Worm (Caenorhabditis elegans) whole organism, L3 larva: ENCODE data around the gene srg-5.

Experiments
- aly-2 ChIP-seq: fragments of 150-350 bp; optimal IDR thresholded peaks from 2 replicates; lab custom pipeline; 2014; ENCODE audit warnings: missing biosample characterization, missing genetic modification characterization
- elt-1 ChIP-seq: fragments of 150-350 bp; optimal IDR thresholded peaks from 2 replicates; lab custom pipeline; 2014; ENCODE audit warnings: missing biosample characterization, missing genetic modification characterization
- fos-1 ChIP-seq: fragments of 150-350 bp; optimal IDR thresholded peaks from 2 replicates; lab custom pipeline; 2014; ENCODE audit warnings: missing biosample characterization, missing genetic modification characterization
- jun-1 ChIP-seq: fragments of 150-350 bp; optimal IDR thresholded peaks from 2 replicates; lab custom pipeline; 2014; ENCODE audit warnings: missing biosample characterization, missing genetic modification reagents, missing genetic modification characterization
- lin-15B ChIP-seq: fragments of 150-350 bp; optimal IDR thresholded peaks from 2 replicates; lab custom pipeline; 2014; ENCODE audit warnings: missing biosample characterization, missing genetic modification characterization
- nhr-25 ChIP-seq: sonication (generic microtip); optimal IDR thresholded peaks from 2 replicates; lab custom pipeline; 2017; ENCODE audit warnings: missing biosample characterization, missing genetic modification characterization
- skn-1 ChIP-seq: fragments of 150-350 bp; optimal IDR thresholded peaks from 2 replicates; lab custom pipeline; 2014; ENCODE audit warnings: missing biosample characterization, missing genetic modification characterization
- tbx-2 ChIP-seq: sonication (generic microtip); optimal IDR thresholded peaks from 2 replicates; lab custom pipeline; 2016; ENCODE audit warnings: mild to moderate bottlenecking, missing genetic modification characterization, missing compliant biosample characterization
- unc-62 ChIP-seq: fragments of 150-350 bp; sonication (generic microtip); optimal IDR thresholded peaks from 4 replicates; lab custom pipeline; 2014; ENCODE audit warnings: missing biosample characterization, missing genetic modification reagents, missing genetic modification characterization
- ztf-11 ChIP-seq: fragments of 150-350 bp; optimal IDR thresholded peaks from 2 replicates; lab custom pipeline; 2014; ENCODE audit warnings: missing biosample characterization, missing genetic modification characterization

DNA sequence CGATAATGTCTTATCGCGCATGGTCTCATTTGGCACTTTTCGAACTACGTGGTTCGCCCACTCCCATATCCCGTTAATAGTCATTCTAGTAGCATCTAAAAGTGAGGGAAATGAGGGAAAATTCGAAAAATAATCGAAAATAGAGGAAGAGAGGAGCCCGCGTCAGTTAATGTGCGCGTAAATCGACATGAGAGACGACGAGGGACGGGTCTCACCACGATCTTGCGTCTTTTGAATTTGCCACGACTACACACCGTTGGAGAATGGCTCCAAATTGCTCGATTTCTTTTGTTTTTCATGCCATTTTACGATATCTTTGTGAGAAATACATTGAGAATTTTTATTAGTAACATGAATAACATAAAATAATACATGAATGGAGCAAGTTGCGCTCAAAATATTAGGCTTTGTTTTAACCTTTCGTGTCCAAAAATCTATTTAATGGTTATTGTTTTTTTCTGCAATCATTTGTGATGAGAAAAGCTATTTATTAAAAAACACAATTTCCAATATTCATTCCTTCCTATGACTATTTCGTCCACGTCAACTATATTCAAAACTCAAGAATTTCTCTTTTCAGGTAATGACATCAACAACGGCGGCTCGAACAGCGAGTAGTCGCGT lies 16.2 kb downstream of the srg-5 start, which contains the start of the genes gen-1 and stt-3:
- TF ChIP-seq unc-62 (GFP tag; lab: Kevin White, UChicago) = no peak
- TF ChIP-seq fos-1 (tag; lab: Kevin White, UChicago) = no peak
- TF ChIP-seq jun-1 (tag; lab: Kevin White, UChicago) = no peak
- TF ChIP-seq nhr-25 (tag; lab: Kevin White, UChicago) = no peak
- no peak for TF ChIP-seq aly-2 (tag; lab: Kevin White, UChicago)
- peak; percentile 62 for TF ChIP-seq lin-15B (tag; lab: Kevin White, UChicago)
- TF ChIP-seq ztf-11 = no peak
- no peak for TF ChIP-seq tbx-2
- TF ChIP-seq elt-1 (tag; lab: Kevin White, UChicago) = no peak
- no peak for TF ChIP-seq skn-1 (tag; lab: Kevin White, UChicago)
